Worm (Caenorhabditis elegans) whole organism, mixed stage, embryonic: ENCODE results near the gene Y38C1BA.1.

Experiments
- bed-3 ChIP-seq: fragments of 200-800 bp; sonication (Bioruptor generic); optimal IDR thresholded peaks from 3 replicates; lab custom pipeline; 2018; ENCODE audit warnings: mild to moderate bottlenecking, missing genetic modification characterization, moderate library complexity, missing compliant biosample characterization
- blmp-1 ChIP-seq: fragments of 150-350 bp; optimal IDR thresholded peaks from 2 replicates; lab custom pipeline; 2014; ENCODE audit warnings: missing biosample characterization, missing genetic modification characterization
- ceh-43 ChIP-seq: fragments of 200-800 bp; sonication (Bioruptor generic); optimal IDR thresholded peaks from 2 replicates; lab custom pipeline; 2018; ENCODE audit warnings: mild to moderate bottlenecking, missing genetic modification characterization, moderate library complexity, missing compliant biosample characterization
- ceh-83 ChIP-seq: fragments of 200-800 bp; sonication (Bioruptor generic); optimal IDR thresholded peaks from 2 replicates; lab custom pipeline; 2018; ENCODE audit warnings: mild to moderate bottlenecking, missing genetic modification characterization, missing compliant biosample characterization
- ces-1 ChIP-seq: fragments of 150-350 bp; optimal IDR thresholded peaks from 2 replicates; lab custom pipeline; 2014; ENCODE audit warnings: missing biosample characterization, missing genetic modification reagents, missing genetic modification characterization
- cnd-1 ChIP-seq: fragments of 200-800 bp; sonication (Bioruptor generic); optimal IDR thresholded peaks from 2 replicates; lab custom pipeline; 2018; ENCODE audit warnings: mild to moderate bottlenecking, missing genetic modification characterization, missing compliant biosample characterization
- drap-1 ChIP-seq: fragments of 200-800 bp; sonication (Bioruptor generic); optimal IDR thresholded peaks from 3 replicates; lab custom pipeline; 2018; ENCODE audit warnings: mild to moderate bottlenecking, missing genetic modification characterization, missing compliant biosample characterization
- elt-3 ChIP-seq: fragments of 150-350 bp; optimal IDR thresholded peaks from 2 replicates; lab custom pipeline; 2014; ENCODE audit warnings: missing biosample characterization, missing genetic modification characterization
- ham-2 ChIP-seq: fragments of 200-800 bp; sonication (Bioruptor generic); optimal IDR thresholded peaks from 2 replicates; lab custom pipeline; 2018; ENCODE audit warnings: mild to moderate bottlenecking, missing genetic modification characterization, missing compliant biosample characterization
- hlh-1 ChIP-seq: fragments of 150-350 bp; optimal IDR thresholded peaks from 2 replicates; lab custom pipeline; 2014; ENCODE audit warnings: missing biosample characterization, missing genetic modification reagents, missing genetic modification characterization
- lin-13 ChIP-seq: fragments of 150-350 bp; optimal IDR thresholded peaks from 2 replicates; lab custom pipeline; 2014; ENCODE audit warnings: missing biosample characterization, missing genetic modification characterization
- lsy-2 ChIP-seq: fragments of 150-350 bp; optimal IDR thresholded peaks from 2 replicates; lab custom pipeline; 2014; ENCODE audit warnings: missing biosample characterization, missing genetic modification characterization
- mab-5 ChIP-seq: fragments of 150-350 bp; optimal IDR thresholded peaks from 2 replicates; lab custom pipeline; 2014; ENCODE audit warnings: missing biosample characterization, missing genetic modification characterization
- mep-1 ChIP-seq: fragments of 150-350 bp; optimal IDR thresholded peaks from 2 replicates; lab custom pipeline; 2017; ENCODE audit warnings: missing biosample characterization, missing genetic modification reagents, missing genetic modification characterization, inconsistent platforms
- nhr-12 ChIP-seq: fragments of 150-350 bp; optimal IDR thresholded peaks from 2 replicates; lab custom pipeline; 2014; ENCODE audit warnings: missing biosample characterization, missing genetic modification characterization
- nhr-28 ChIP-seq: fragments of 150-350 bp; optimal IDR thresholded peaks from 2 replicates; lab custom pipeline; 2014; ENCODE audit warnings: missing biosample characterization, missing genetic modification characterization
- nhr-76 ChIP-seq: sonication (generic microtip); optimal IDR thresholded peaks from 2 replicates; lab custom pipeline; 2017; ENCODE audit warnings: missing biosample characterization, missing genetic modification characterization
- pha-4 ChIP-seq: fragments of 150-350 bp; optimal IDR thresholded peaks from 2 replicates; lab custom pipeline; 2018; ENCODE audit warnings: missing biosample characterization, missing genetic modification reagents, missing genetic modification characterization
- sem-2 ChIP-seq: fragments of 200-800 bp; sonication (Bioruptor generic); optimal IDR thresholded peaks from 2 replicates; lab custom pipeline; 2018; ENCODE audit warnings: mild to moderate bottlenecking, missing genetic modification characterization, missing compliant biosample characterization
- snpc-4 ChIP-seq: fragments of 150-350 bp; optimal IDR thresholded peaks from 2 replicates; lab custom pipeline; 2014; ENCODE audit warnings: missing biosample characterization, missing genetic modification characterization
- sptf-1 ChIP-seq: sonication (generic microtip); optimal IDR thresholded peaks from 2 replicates; lab custom pipeline; 2017; ENCODE audit warnings: mild to moderate bottlenecking, missing genetic modification characterization, moderate library complexity, missing compliant biosample characterization
- tbx-8 ChIP-seq: fragments of 200-800 bp; sonication (Bioruptor generic); optimal IDR thresholded peaks from 2 replicates; lab custom pipeline; 2018; ENCODE audit warnings: mild to moderate bottlenecking, missing genetic modification characterization, moderate library complexity, missing compliant biosample characterization
- unc-120 ChIP-seq: sonication (generic microtip); optimal IDR thresholded peaks from 2 replicates; lab custom pipeline; 2017; ENCODE audit warnings: missing genetic modification characterization, missing compliant biosample characterization; ENCODE audit not compliant: poor library complexity, severe bottlenecking
- zip-8 ChIP-seq: fragments of 150-350 bp; optimal IDR thresholded peaks from 2 replicates; lab custom pipeline; 2014; ENCODE audit warnings: missing biosample characterization, missing genetic modification characterization
- ztf-11 ChIP-seq: fragments of 150-350 bp; optimal IDR thresholded peaks from 2 replicates; lab custom pipeline; 2014; ENCODE audit warnings: missing biosample characterization, missing genetic modification characterization

Y38C1BA.1 gene

DNA sequence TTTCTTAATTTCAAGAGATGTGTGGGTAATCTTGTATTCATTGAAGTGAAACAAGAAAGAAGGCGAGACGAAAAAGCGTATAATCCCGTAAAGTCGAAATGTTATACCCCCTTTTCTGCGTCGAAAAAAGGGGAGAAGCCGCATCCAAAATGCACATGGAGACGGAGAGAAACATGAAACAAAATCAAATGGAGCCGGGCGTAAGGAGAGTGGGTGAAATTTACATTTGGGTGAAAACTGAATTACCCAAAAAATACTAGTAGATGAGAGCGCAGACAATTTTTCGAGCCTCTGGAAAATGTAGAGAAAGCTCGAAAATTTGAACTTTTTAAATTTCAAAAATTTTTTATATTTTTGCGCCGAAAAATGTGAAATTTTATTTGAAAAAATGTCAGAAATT, 12.5 kb upstream of the Y38C1BA.1 start:
- no peak for TF ChIP-seq snpc-4 (tag; lab: Kevin White, UChicago)
- no peak for TF ChIP-seq ceh-83 (GFP tag; lab: Kevin White, UChicago)
- TF ChIP-seq ces-1 = peak; percentile 79

DNA sequence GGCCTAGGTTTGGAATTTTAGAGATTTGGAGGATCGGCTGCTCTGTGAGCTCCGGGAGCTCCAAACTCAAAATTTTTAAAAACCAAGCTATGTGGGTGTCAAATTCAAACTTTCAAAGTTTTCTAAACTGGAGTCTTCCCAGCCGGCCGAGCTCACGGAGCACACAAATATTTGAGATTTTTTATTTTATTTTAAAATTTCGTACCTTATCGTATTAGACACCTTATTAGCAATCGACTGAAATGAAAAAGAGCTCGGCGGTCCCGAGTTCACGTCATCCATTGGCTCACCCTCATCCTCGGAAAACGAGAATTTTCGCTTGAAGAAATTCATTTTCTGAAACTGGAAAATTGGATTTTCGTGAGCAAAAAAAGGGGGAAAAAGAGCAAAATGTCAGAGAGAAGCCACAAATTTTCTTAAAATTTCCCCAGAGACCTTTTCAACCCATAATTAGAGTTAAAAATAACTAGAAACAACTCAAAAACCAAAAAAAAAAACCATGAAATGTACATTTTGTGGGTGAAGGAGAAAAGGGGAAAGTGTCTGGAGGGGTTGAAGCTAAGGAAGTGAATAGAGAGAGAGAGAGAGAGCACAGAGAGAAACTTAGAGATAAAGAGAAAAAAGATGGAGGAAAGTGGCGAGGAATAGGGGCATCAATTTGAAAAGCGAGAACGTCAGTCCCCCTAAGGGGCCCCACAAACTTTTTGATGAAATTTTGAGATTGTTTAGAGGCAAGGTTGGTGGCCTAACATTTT, 11.2 kb upstream of the Y38C1BA.1 start, which contains the start of gene snn-1:
Gene snn-1 (minus strand): TSS at position 355 of the 755 bp plus-strand sequence.
- TF ChIP-seq sem-2 (GFP tag; lab: Kevin White, UChicago) = no peak
- no peak for TF ChIP-seq lsy-2 (tag; lab: Kevin White, UChicago)
- TF ChIP-seq ces-1 = peak; percentile 55

DNA sequence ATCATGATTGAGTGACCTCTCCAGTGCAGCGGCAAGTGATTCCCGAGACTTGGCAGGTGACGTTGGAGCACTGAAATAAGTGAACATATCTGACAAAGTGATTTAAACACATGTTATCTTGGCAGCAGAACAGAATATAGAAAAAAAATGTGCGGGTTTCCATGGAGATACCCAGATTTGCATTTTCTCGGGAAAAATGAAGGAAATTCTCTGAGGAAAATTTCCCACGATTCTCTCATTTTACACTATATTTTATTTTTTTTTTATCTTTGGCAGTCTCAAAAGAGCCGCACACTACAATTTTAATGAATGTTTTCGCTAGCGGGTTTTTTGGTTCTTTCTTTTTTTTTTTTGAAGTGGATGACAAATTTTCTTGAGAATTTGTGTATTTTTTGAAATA, 10.1 kb upstream of the Y38C1BA.1 start:
- no peak for TF ChIP-seq drap-1
- TF ChIP-seq unc-120 (tag; lab: Kevin White, UChicago) = no peak
- TF ChIP-seq snpc-4 (tag; lab: Kevin White, UChicago) = no peak
- no peak for TF ChIP-seq ceh-43 (GFP tag; lab: Kevin White, UChicago)
- no peak for TF ChIP-seq lsy-2 (tag; lab: Kevin White, UChicago)
- no peak for TF ChIP-seq ztf-11 (tag; lab: Kevin White, UChicago)
- no peak for TF ChIP-seq hlh-1 (tag; lab: Kevin White, UChicago)
- no peak for TF ChIP-seq sptf-1 (tag; lab: Kevin White, UChicago)
- no peak for TF ChIP-seq zip-8 (tag; lab: Kevin White, UChicago)
- TF ChIP-seq bed-3 (GFP tag; lab: Kevin White, UChicago) = no peak
- TF ChIP-seq mab-5 = no peak
- TF ChIP-seq ham-2 (GFP tag; lab: Kevin White, UChicago) = no peak

DNA sequence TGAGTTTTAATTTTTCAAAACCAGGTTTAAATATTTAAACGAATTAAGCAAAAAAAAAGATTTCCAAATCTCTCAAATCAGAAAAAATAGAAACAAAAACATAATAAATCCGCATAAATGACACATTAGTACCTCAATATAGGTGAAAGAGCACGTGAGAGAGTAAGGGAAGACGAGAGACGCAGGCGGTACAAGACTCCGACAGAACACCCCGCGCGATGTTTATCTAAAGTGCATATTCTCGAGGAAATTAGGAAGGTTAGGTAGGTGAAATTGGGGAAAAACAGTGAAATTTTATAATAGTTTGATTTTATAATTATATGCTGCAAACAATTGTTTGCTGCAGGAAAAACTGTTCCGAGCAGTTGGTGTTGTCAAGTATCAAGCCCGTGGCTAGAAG, 831 bp upstream of the Y38C1BA.1 start:
- TF ChIP-seq mab-5 (peak; percentile 30), ces-1 (peak; percentile 24), pha-4 (tag; lab: Kevin White, UChicago) (peak; percentile 8), cnd-1 (tag; lab: Kevin White, UChicago) (no peak), snpc-4 (tag; lab: Kevin White, UChicago) (no peak)

DNA sequence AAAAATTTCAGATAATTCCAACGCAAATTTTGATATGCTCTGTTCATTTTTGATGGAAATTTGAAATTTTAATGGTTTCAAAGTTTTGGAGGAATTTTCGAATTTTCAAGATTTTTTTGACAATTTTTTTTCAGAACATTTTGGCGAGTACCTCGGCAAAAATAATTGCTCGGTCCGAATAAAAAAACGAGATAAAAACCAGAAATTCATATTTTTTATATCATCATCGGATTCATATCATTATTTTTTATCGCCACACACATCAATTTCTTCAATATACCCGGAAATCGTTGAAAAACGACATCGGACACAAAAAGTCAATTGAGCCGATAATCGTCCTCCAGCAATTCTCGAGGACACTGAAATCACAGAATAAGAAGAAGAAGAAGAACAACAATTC, 12.0 kb downstream of the Y38C1BA.1 start:
- TF ChIP-seq ceh-83 (GFP tag; lab: Kevin White, UChicago) (no peak), unc-120 (tag; lab: Kevin White, UChicago) (no peak)

DNA sequence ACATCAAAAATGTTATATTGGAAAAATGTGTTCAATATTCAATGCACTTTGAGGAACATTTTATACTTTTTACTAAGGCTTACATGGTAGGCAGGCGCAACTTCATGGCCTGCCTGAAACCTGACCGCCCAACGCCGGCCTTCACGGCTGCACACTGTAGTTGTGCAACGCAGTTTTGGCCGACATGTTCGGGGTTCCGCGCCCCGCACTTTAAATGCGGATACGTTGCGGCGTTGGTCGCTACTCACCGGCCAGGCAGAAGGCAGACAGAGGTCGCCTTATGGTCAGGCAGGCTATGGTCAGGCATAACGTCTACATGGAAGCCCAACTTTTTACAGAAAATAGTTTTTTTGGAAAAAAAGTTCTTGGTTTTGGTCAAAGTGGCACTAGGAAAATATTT, 13.1 kb downstream of the Y38C1BA.1 start:
- no peak for TF ChIP-seq pha-4 (tag; lab: Kevin White, UChicago)
- TF ChIP-seq drap-1 = no peak
- TF ChIP-seq nhr-12 (tag; lab: Kevin White, UChicago) = no peak
- no peak for TF ChIP-seq mep-1 (tag; lab: Kevin White, UChicago)
- no peak for TF ChIP-seq elt-3 (tag; lab: Kevin White, UChicago)
- no peak for TF ChIP-seq nhr-28 (tag; lab: Kevin White, UChicago)
- TF ChIP-seq bed-3 (GFP tag; lab: Kevin White, UChicago) = no peak
- no peak for TF ChIP-seq lin-13 (tag; lab: Kevin White, UChicago)
- no peak for TF ChIP-seq sptf-1 (tag; lab: Kevin White, UChicago)
- TF ChIP-seq zip-8 (tag; lab: Kevin White, UChicago) = no peak
- no peak for TF ChIP-seq mab-5
- TF ChIP-seq blmp-1 (tag; lab: Kevin White, UChicago) = no peak

DNA sequence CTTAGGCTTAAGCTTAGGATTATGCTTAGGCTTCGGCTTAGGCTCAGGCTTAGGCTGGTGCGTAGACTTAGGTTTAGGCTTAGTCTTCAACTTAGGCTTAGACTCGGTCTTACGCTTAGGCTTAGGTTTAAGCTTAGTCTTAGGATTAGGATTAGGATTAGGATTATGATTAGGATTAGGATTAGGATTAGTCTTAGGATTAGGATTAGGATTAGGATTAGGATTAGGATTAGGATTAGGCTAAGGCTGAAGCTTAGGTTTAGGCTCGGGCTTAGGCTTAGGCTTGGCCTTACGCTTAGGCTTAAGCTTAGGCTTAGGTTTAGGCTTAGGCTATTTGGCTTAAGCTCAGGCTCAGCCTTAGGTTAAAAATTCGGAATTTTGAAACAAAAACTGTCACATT, 18.6 kb downstream of the Y38C1BA.1 start:
- TF ChIP-seq nhr-76 (tag; lab: Kevin White, UChicago) (no peak), tbx-8 (GFP tag; lab: Kevin White, UChicago) (no peak), ham-2 (GFP tag; lab: Kevin White, UChicago) (no peak)
